Fruit fly (Drosophila melanogaster): ENCODE results near the gene Teh4.

Gene Teh4

dm6 chr3L:4133724-4134678 is 44.1 kb downstream of the Teh4 start, which contains the start of gene ens (continued):
- TF ChIP-seq tio (GFP tag; optimal IDR thresholded peaks at IDR 0.05) (no peak), HmgZ (tag; optimal IDR thresholded peaks at IDR 0.05) (peak; percentile 6), CG17802 (tag; optimal IDR thresholded peaks at IDR 0.05) (no peak), bsh (GFP tag; optimal IDR thresholded peaks at IDR 0.05) (no peak), CG13424 (tag; optimal IDR thresholded peaks at IDR 0.05) (no peak), Ptx1 (GFP tag; IDR thresholded peaks at IDR 0.05) (no peak), repo (GFP tag; optimal IDR thresholded peaks at IDR 0.05) (no peak), CrebB (tag; optimal IDR thresholded peaks at IDR 0.05) (no peak), hb (GFP tag; IDR thresholded peaks at IDR 0.05; ENCODE audit: partially characterized antibody) (no peak), zf30C (GFP tag; optimal IDR thresholded peaks at IDR 0.05) (no peak), Abd-B (GFP tag; optimal IDR thresholded peaks at IDR 0.05) (no peak), hkb (optimal IDR thresholded peaks at IDR 0.05) (no peak), hkb (GFP tag; IDR thresholded peaks at IDR 0.05) (no peak), CG6654 (GFP tag; optimal IDR thresholded peaks at IDR 0.05) (no peak), Usf (GFP tag; optimal IDR thresholded peaks at IDR 0.05) (no peak), pita (GFP tag; optimal IDR thresholded peaks at IDR 0.05) (no peak), CG5245 (GFP tag; optimal IDR thresholded peaks at IDR 0.05) (no peak), HLHmδ (GFP tag; optimal IDR thresholded peaks at IDR 0.05) (no peak), toy (GFP tag; IDR thresholded peaks at IDR 0.05) (no peak), ssp (GFP tag; IDR thresholded peaks at IDR 0.05) (no peak), CG1603 (tag; optimal IDR thresholded peaks at IDR 0.05) (no peak), ranshi (GFP tag; IDR thresholded peaks at IDR 0.05) (no peak), Kr (GFP tag; optimal IDR thresholded peaks at IDR 0.05) (no peak), gsb (GFP tag; IDR thresholded peaks at IDR 0.05) (no peak), salm (tag; optimal IDR thresholded peaks at IDR 0.05) (peak; percentile 24), CG6689 (GFP tag; IDR thresholded peaks at IDR 0.05) (no peak), exex (tag; optimal IDR thresholded peaks at IDR 0.05) (no peak), CG7987 (GFP tag; optimal IDR thresholded peaks at IDR 0.05) (no peak), seq (GFP tag; IDR thresholded peaks at IDR 0.05) (no peak), CG11456 (GFP tag; IDR thresholded peaks at IDR 0.05) (no peak), CG1024 (GFP tag; IDR thresholded peaks at IDR 0.05) (no peak), prd (optimal IDR thresholded peaks at IDR 0.05) (no peak), prd (GFP tag; IDR thresholded peaks at IDR 0.05) (no peak), Drgx (GFP tag; IDR thresholded peaks at IDR 0.05) (0 out of 2 replicates have a peak, but pooled peaks have one; percentile 28), Bdp1 (GFP tag; optimal IDR thresholded peaks at IDR 0.05) (no peak), CG8765 (GFP tag; IDR thresholded peaks at IDR 0.05) (no peak), Bgb (GFP tag; IDR thresholded peaks at IDR 0.05; ENCODE audit: partially characterized antibody) (peak; percentile 51), CG13296 (GFP tag; optimal IDR thresholded peaks at IDR 0.05) (no peak), Hr51 (GFP tag; optimal IDR thresholded peaks at IDR 0.05) (no peak), Asciz (GFP tag; optimal IDR thresholded peaks at IDR 0.05) (no peak), tx (GFP tag; optimal IDR thresholded peaks at IDR 0.05) (no peak), jigr1 (GFP tag; IDR thresholded peaks at IDR 0.05) (no peak), Chrac-16 (GFP tag; optimal IDR thresholded peaks at IDR 0.05) (no peak), CG18476 (GFP tag; optimal IDR thresholded peaks at IDR 0.05) (no peak), lmd (GFP tag; IDR thresholded peaks at IDR 0.05) (no peak), Awh (GFP tag; IDR thresholded peaks at IDR 0.05) (no peak), Atf3 (GFP tag; optimal IDR thresholded peaks at IDR 0.05) (no peak), CG11723 (GFP tag; optimal IDR thresholded peaks at IDR 0.05) (no peak), fd64A (GFP tag; optimal IDR thresholded peaks at IDR 0.05) (no peak), Dfd (GFP tag; optimal IDR thresholded peaks at IDR 0.05) (no peak)

Data from whole organism, embryonic.